Fruit fly (Drosophila melanogaster): ENCODE data around the gene CG15754.

The CG15754 gene

DNA sequence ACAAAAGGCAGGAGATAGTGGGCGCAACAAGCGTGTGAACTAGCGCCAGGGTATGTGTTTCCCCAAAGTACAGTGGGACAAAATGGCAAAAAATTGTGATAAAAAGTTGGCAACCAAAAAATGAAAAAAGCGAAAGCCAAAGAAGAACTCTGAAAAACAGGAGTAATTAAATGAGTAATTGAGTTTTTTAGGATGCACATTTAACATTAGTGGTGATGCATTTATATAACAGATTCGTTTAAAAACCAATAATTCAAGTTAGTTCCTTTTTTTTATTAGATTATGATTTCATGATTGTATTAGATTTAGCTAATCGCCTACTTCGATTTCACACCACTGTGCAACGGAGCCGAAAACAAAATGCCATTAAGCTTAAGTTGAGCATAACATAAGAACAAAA lies 44.6 kb downstream of the CG15754 start (continued):
- TF ChIP-seq stc (GFP tag; IDR thresholded peaks at IDR 0.05) (0 out of 2 replicates have a peak, but pooled peaks have one; percentile 31), Kr (GFP tag; optimal IDR thresholded peaks at IDR 0.05) (no peak), ara (GFP tag; IDR thresholded peaks at IDR 0.05) (peak; percentile 44; the same call in 1 of the 2 replicates), crol (GFP tag; IDR thresholded peaks at IDR 0.05) (no peak), Doc2 (GFP tag; IDR thresholded peaks at IDR 0.05) (no peak), CG4854 (GFP tag; optimal IDR thresholded peaks at IDR 0.05) (no peak), BEAF-32 (GFP tag; optimal IDR thresholded peaks at IDR 0.05) (no peak), sna (GFP tag; IDR thresholded peaks at IDR 0.05; ENCODE audit: partially characterized antibody) (no peak), CG5953 (GFP tag; IDR thresholded peaks at IDR 0.05) (no peak), phol (tag; optimal IDR thresholded peaks at IDR 0.05) (peak; percentile 77), CG31224 (GFP tag; IDR thresholded peaks at IDR 0.05) (0 out of 2 replicates have a peak, but pooled peaks have one; percentile 15), Deaf1 (tag; optimal IDR thresholded peaks at IDR 0.05) (peak; percentile 1), CG13287 (GFP tag; IDR thresholded peaks at IDR 0.05; ENCODE audit: partially characterized antibody) (no peak), CG13894 (tag; optimal IDR thresholded peaks at IDR 0.05) (peak; percentile 1), CG10321 (GFP tag; IDR thresholded peaks at IDR 0.05) (no peak), jigr1 (GFP tag; IDR thresholded peaks at IDR 0.05) (no peak), br (optimal IDR thresholded peaks at IDR 0.05) (no peak), CG9215 (GFP tag; IDR thresholded peaks at IDR 0.05) (peak; percentile 24; the same call in 1 of the 2 replicates), Poxn (GFP tag; IDR thresholded peaks at IDR 0.05) (no peak), CG18764 (GFP tag; optimal IDR thresholded peaks at IDR 0.05) (no peak), CG6683 (GFP tag; optimal IDR thresholded peaks at IDR 0.05) (no peak), Abd-B (GFP tag; optimal IDR thresholded peaks at IDR 0.05) (peak; percentile 43), ftz-f1 (GFP tag; optimal IDR thresholded peaks at IDR 0.05) (no peak), CG6813 (GFP tag; optimal IDR thresholded peaks at IDR 0.05) (no peak), grau (tag; optimal IDR thresholded peaks at IDR 0.05) (peak; percentile 71), nerfin-1 (tag; optimal IDR thresholded peaks at IDR 0.05) (peak; percentile 17), tll (GFP tag; optimal IDR thresholded peaks at IDR 0.05) (no peak), CG4360 (GFP tag; IDR thresholded peaks at IDR 0.05) (no peak), kah (GFP tag; optimal IDR thresholded peaks at IDR 0.05) (no peak), Ets65A (GFP tag) (peak; percentile 89), disco-r (GFP tag; optimal IDR thresholded peaks at IDR 0.05) (no peak), Ravus (GFP tag; IDR thresholded peaks at IDR 0.05) (no peak), CG32767 (GFP tag; IDR thresholded peaks at IDR 0.05) (0 out of 2 replicates have a peak, but pooled peaks have one; percentile 29), slbo (GFP tag; IDR thresholded peaks at IDR 0.05) (peak; percentile 59), Mad (GFP tag; optimal IDR thresholded peaks at IDR 0.05) (no peak), Jarid2 (GFP tag; optimal IDR thresholded peaks at IDR 0.05) (peak; percentile 7), esg (GFP tag; conservative IDR thresholded peaks at IDR 0.05) (peak; percentile 51), CG5245 (GFP tag; optimal IDR thresholded peaks at IDR 0.05) (peak; percentile 43), CG16815 (GFP tag; optimal IDR thresholded peaks at IDR 0.05) (peak; percentile 30), CG32532 (GFP tag; IDR thresholded peaks at IDR 0.05) (peak; percentile 26; the same call in 1 of the 2 replicates), Dfd (GFP tag; optimal IDR thresholded peaks at IDR 0.05) (peak in 1 of 2 experiments; percentile 17), Awh (GFP tag; IDR thresholded peaks at IDR 0.05) (peak; percentile 11; the same call in 1 of the 2 replicates), CG1832 (GFP tag; optimal IDR thresholded peaks at IDR 0.05) (no peak), nmo (GFP tag; optimal IDR thresholded peaks at IDR 0.05) (peak; percentile 73), kay (GFP tag; optimal IDR thresholded peaks at IDR 0.05) (no peak), ap (GFP tag; IDR thresholded peaks at IDR 0.05) (0 out of 2 replicates have a peak, but pooled peaks have one; percentile 18), Dip2 (GFP tag; IDR thresholded peaks at IDR 0.05) (no peak), Dbx (GFP tag; IDR thresholded peaks at IDR 0.05) (peak; percentile 58; the same call in 2 of the 3 replicates), odd (GFP tag; optimal IDR thresholded peaks at IDR 0.05) (peak; percentile 1), HLH3B (GFP tag; IDR thresholded peaks at IDR 0.05) (0 out of 2 replicates have a peak, but pooled peaks have one; percentile 27), CG18262 (tag; optimal IDR thresholded peaks at IDR 0.05) (peak; percentile 74)

All from whole organism, embryonic.